Worm (Caenorhabditis elegans) whole organism, young adult: ENCODE measurements around the gene fbxb-53.
A peak's percentile ranks its signal among the peaks of the same experiment; 100 is the strongest.
"Not testable (repeated sequence)": the region's sequence is repeated elsewhere in the genome, so short reads cannot be mapped to it uniquely, and the experiment has no call there.

ENCODE experiments used
- B0019.2 ChIP-seq: fragments of 200-800 bp; sonication (Bioruptor generic); conservative IDR thresholded peaks from 2 replicates; pipeline ENCODE4 v1.3.6; 2022; ENCODE audit warnings: missing genetic modification reagents, missing genetic modification characterization, missing compliant biosample characterization
- C17E4.6 ChIP-seq: fragments of 200-800 bp; sonication (Bioruptor generic); IDR thresholded peaks from 2 replicates; pipeline ENCODE4 v1.3.6; 2022; ENCODE audit warnings: missing genetic modification reagents, missing genetic modification characterization, missing compliant biosample characterization
- F33H1.4 ChIP-seq: fragments of 200-800 bp; sonication (Bioruptor generic); IDR thresholded peaks from 2 replicates; pipeline ENCODE4 v1.3.6; 2022; ENCODE audit warnings: missing genetic modification reagents, missing genetic modification characterization, missing compliant biosample characterization
- F39B2.1 ChIP-seq: fragments of 200-800 bp; sonication (Bioruptor generic); IDR thresholded peaks from 2 replicates; pipeline ENCODE4 v1.3.6; 2022; ENCODE audit warnings: missing genetic modification reagents, missing genetic modification characterization, missing compliant biosample characterization
- Y95B8A.8 ChIP-seq: fragments of 200-800 bp; sonication (Bioruptor generic); IDR thresholded peaks from 2 replicates; pipeline ENCODE4 v1.3.6; 2022; ENCODE audit warnings: missing genetic modification reagents, missing genetic modification characterization, missing compliant biosample characterization
- aptf-3 ChIP-seq: fragments of 200-800 bp; sonication (Bioruptor generic); IDR thresholded peaks from 2 replicates; pipeline ENCODE4 v1.3.6; 2022; ENCODE audit warnings: missing genetic modification characterization, missing compliant biosample characterization
- bed-2 ChIP-seq: fragments of 200-800 bp; sonication (Bioruptor generic); IDR thresholded peaks from 2 replicates; pipeline ENCODE4 v1.3.6; 2022; ENCODE audit warnings: missing genetic modification reagents, missing genetic modification characterization, missing compliant biosample characterization
- ccch-3 ChIP-seq: fragments of 200-800 bp; sonication (Bioruptor generic); optimal IDR thresholded peaks from 2 replicates; lab custom pipeline; 2018; ENCODE audit warnings: mild to moderate bottlenecking, missing genetic modification characterization, missing compliant biosample characterization
- ceh-100 ChIP-seq: fragments of 200-800 bp; sonication (Bioruptor generic); IDR thresholded peaks from 2 replicates; pipeline ENCODE4 v1.3.6; 2022; ENCODE audit warnings: missing genetic modification reagents, missing genetic modification characterization, missing compliant biosample characterization
- ceh-40 ChIP-seq: fragments of 200-800 bp; sonication (Bioruptor generic); IDR thresholded peaks from 2 replicates; pipeline ENCODE4 v1.3.6; 2022; ENCODE audit warnings: missing genetic modification characterization, missing compliant biosample characterization
- ceh-79 ChIP-seq: sonication (generic microtip); optimal IDR thresholded peaks from 2 replicates; lab custom pipeline; 2017; ENCODE audit warnings: mild to moderate bottlenecking, missing genetic modification characterization, missing compliant biosample characterization
- ceh-91 ChIP-seq: fragments of 200-800 bp; sonication (Bioruptor generic); IDR thresholded peaks from 2 replicates; pipeline ENCODE4 v1.3.6; 2022; ENCODE audit warnings: missing genetic modification reagents, missing genetic modification characterization, missing compliant biosample characterization
- die-1 ChIP-seq: sonication (generic microtip); optimal IDR thresholded peaks from 2 replicates; lab custom pipeline; 2016; ENCODE audit warnings: missing genotype, mild to moderate bottlenecking, missing genetic modification characterization, missing compliant biosample characterization
- dox-1 ChIP-seq: fragments of 200-800 bp; sonication (Bioruptor generic); IDR thresholded peaks from 2 replicates; pipeline ENCODE4 v1.3.6; 2022; ENCODE audit warnings: missing genetic modification reagents, missing genetic modification characterization, missing compliant biosample characterization
- dpl-1 ChIP-seq: fragments of 150-350 bp; optimal IDR thresholded peaks from 2 replicates; lab custom pipeline; 2014; ENCODE audit warnings: missing biosample characterization, missing genetic modification reagents, missing genetic modification characterization
- egl-44 ChIP-seq: fragments of 200-800 bp; sonication (Bioruptor generic); IDR thresholded peaks from 2 replicates; pipeline ENCODE4 v1.3.6; 2022; ENCODE audit warnings: missing genetic modification reagents, missing genetic modification characterization, missing compliant biosample characterization
- him-1 ChIP-seq: sonication (generic microtip); optimal IDR thresholded peaks from 2 replicates; lab custom pipeline; 2016; ENCODE audit warnings: missing genotype, missing genetic modification reagents, missing genetic modification characterization, missing compliant biosample characterization
- hlh-26 ChIP-seq: fragments of 200-800 bp; sonication (Bioruptor generic); conservative IDR thresholded peaks from 2 replicates; pipeline ENCODE4 v1.3.6; 2022; ENCODE audit warnings: missing genetic modification reagents, missing genetic modification characterization, missing compliant biosample characterization
- hmg-1.2 ChIP-seq: fragments of 200-800 bp; sonication (Bioruptor generic); IDR thresholded peaks from 2 replicates; pipeline ENCODE4 v1.3.6; 2022; ENCODE audit warnings: missing genetic modification reagents, missing genetic modification characterization, missing compliant biosample characterization
- hsf-1 ChIP-seq: fragments of 200-800 bp; sonication (Bioruptor generic); IDR thresholded peaks from 2 replicates; pipeline ENCODE4 v1.3.6; 2022; ENCODE audit warnings: missing genetic modification reagents, missing genetic modification characterization, missing compliant biosample characterization
- lag-1 ChIP-seq: fragments of 200-800 bp; sonication (Bioruptor generic); IDR thresholded peaks from 2 replicates; pipeline ENCODE4 v1.3.6; 2022; ENCODE audit warnings: missing genetic modification reagents, missing genetic modification characterization, missing compliant biosample characterization
- let-526 ChIP-seq: fragments of 200-800 bp; sonication (Bioruptor generic); IDR thresholded peaks from 2 replicates; pipeline ENCODE4 v1.3.6; 2022; ENCODE audit warnings: missing genetic modification reagents, missing genetic modification characterization, missing compliant biosample characterization
- lin-40 ChIP-seq: sonication (generic microtip); optimal IDR thresholded peaks from 2 replicates; lab custom pipeline; 2016; ENCODE audit warnings: missing genetic modification characterization, mild to moderate bottlenecking, missing compliant biosample characterization, missing genotype, missing genetic modification reagents
- lin-54 ChIP-seq: fragments of 200-800 bp; sonication (Bioruptor generic); optimal IDR thresholded peaks from 2 replicates; lab custom pipeline; 2018; ENCODE audit warnings: mild to moderate bottlenecking, missing genetic modification characterization, missing compliant biosample characterization
- lir-1 ChIP-seq: fragments of 200-800 bp; sonication (Bioruptor generic); conservative IDR thresholded peaks from 2 replicates; pipeline ENCODE4 v1.3.6; 2022; ENCODE audit warnings: missing genetic modification reagents, missing genetic modification characterization, missing compliant biosample characterization
- lsy-27 ChIP-seq: sonication (generic microtip); optimal IDR thresholded peaks from 2 replicates; lab custom pipeline; 2017; ENCODE audit warnings: missing genetic modification characterization, mild to moderate bottlenecking, missing compliant biosample characterization, antibody characterized with exemption, missing genotype, borderline replicate concordance; ENCODE audit not compliant: insufficient read depth
- madf-8 ChIP-seq: fragments of 200-800 bp; sonication (Bioruptor generic); conservative IDR thresholded peaks from 2 replicates; pipeline ENCODE4 v1.3.6; 2022; ENCODE audit warnings: missing genetic modification reagents, missing genetic modification characterization, missing compliant biosample characterization
- nhr-80 ChIP-seq: sonication (generic microtip); optimal IDR thresholded peaks from 2 replicates; lab custom pipeline; 2016; ENCODE audit warnings: missing genetic modification characterization, missing compliant biosample characterization
- pbrm-1 ChIP-seq: fragments of 200-800 bp; sonication (Bioruptor generic); IDR thresholded peaks from 2 replicates; pipeline ENCODE4 v1.3.6; 2022; ENCODE audit warnings: missing genetic modification reagents, missing genetic modification characterization, missing compliant biosample characterization
- snpc-4 ChIP-seq, 5 experiments: fragments of 150-350 bp in 1 of 5; sonication (generic microtip) in 4 of 5; optimal IDR thresholded peaks; 2 replicates each; lab custom pipeline; 2014 to 2018; ENCODE audit warnings: missing genetic modification characterization in 5 of 5, missing biosample characterization in 3 of 5, antibody characterized with exemption in 2 of 5, mild to moderate bottlenecking in 2 of 5, missing compliant biosample characterization in 2 of 5, missing genotype in 2 of 5, moderate library complexity in 2 of 5, missing genetic modification reagents in 1 of 5
- tbx-9 ChIP-seq: sonication (generic microtip); optimal IDR thresholded peaks from 2 replicates; lab custom pipeline; 2016; ENCODE audit warnings: borderline replicate concordance, missing genetic modification characterization, inconsistent platforms, missing compliant biosample characterization
- zfh-2 ChIP-seq: fragments of 200-800 bp; sonication (Bioruptor generic); conservative IDR thresholded peaks from 2 replicates; pipeline ENCODE4 v1.3.6; 2022; ENCODE audit warnings: missing genetic modification reagents, missing genetic modification characterization, missing compliant biosample characterization

The fbxb-53 gene

ce11 chrII:1763072-1763471, 6.4 kb downstream of the fbxb-53 start, which contains the start of gene math-28:
Gene math-28, plus strand, starts transcription at chrII:1763372.
- TF ChIP-seq snpc-4 (GFP tag; optimal IDR thresholded peaks at IDR 0.05; lab: Kevin White, UChicago) = no peak
- no peak for TF ChIP-seq snpc-4 (tag; optimal IDR thresholded peaks at IDR 0.05; lab: Kevin White, UChicago)
- no peak for TF ChIP-seq ccch-3 (GFP tag; lab: Kevin White, UChicago)
- TF ChIP-seq bed-2 = no peak
- TF ChIP-seq die-1 = no peak
- no peak for TF ChIP-seq let-526 (GFP tag; lab: Robert Waterston, UW)
- no peak for TF ChIP-seq ceh-100 (GFP tag; lab: Robert Waterston, UW)
- TF ChIP-seq pbrm-1 = no peak
- no peak for TF ChIP-seq egl-44 (GFP tag; lab: Robert Waterston, UW)
- TF ChIP-seq C17E4.6 (GFP tag; lab: Robert Waterston, UW) = no peak
- TF ChIP-seq F33H1.4 (GFP tag; lab: Robert Waterston, UW) = no peak
- TF ChIP-seq dpl-1 = no peak
- TF ChIP-seq hlh-26 = no peak
- TF ChIP-seq ceh-91 (GFP tag; lab: Robert Waterston, UW) = no peak
- TF ChIP-seq tbx-9 = no peak
- no peak for TF ChIP-seq ceh-79
- TF ChIP-seq, all 124 proteins: peak for 0

ce11 chrII:1766715-1767114, 10.0 kb downstream of the fbxb-53 start:
- TF ChIP-seq F33H1.4 (GFP tag; lab: Robert Waterston, UW) (no peak), F39B2.1 (GFP tag; lab: Robert Waterston, UW) (no peak), madf-8 (GFP tag; lab: Robert Waterston, UW) (no peak), lin-54 (GFP tag; lab: Kevin White, UChicago) (no peak), him-1 (tag; lab: Kevin White, UChicago) (no peak), hsf-1 (GFP tag; lab: Robert Waterston, UW) (no peak), ceh-40 (GFP tag; lab: Robert Waterston, UW) (no peak), B0019.2 (GFP tag; lab: Robert Waterston, UW) (no peak)

- 0 out of 2 replicates have a peak, but pooled peaks have one; percentile 14 for TF ChIP-seq dox-1 (GFP tag; lab: Robert Waterston, UW)
- peak; percentile 36 for TF ChIP-seq nhr-80 (tag; lab: Kevin White, UChicago)
- TF ChIP-seq, all 124 proteins: peak for 2; not testable (repeated sequence) for 122
These were observed 10.8 kb downstream of the fbxb-53 start for ce11 chrII:1767458-1767857.

ce11 chrII:1771347-1771746, 14.7 kb downstream of the fbxb-53 start, which contains the start of gene math-26:
Gene math-26, plus strand, starts transcription at chrII:1771647.
- not testable (repeated sequence) for TF ChIP-seq lsy-27; lin-40 (tag; lab: Kevin White, UChicago); dpl-1

ce11 chrII:1771785-1772184, 15.1 kb downstream of the fbxb-53 start, which contains the start of gene math-3:
Gene math-3, plus strand, starts transcription at chrII:1772085.
- no peak for TF ChIP-seq lag-1
- TF ChIP-seq zfh-2 = no peak
- TF ChIP-seq pbrm-1 = no peak
- TF ChIP-seq lir-1 (GFP tag; lab: Robert Waterston, UW) = no peak
- TF ChIP-seq hlh-26 = no peak
- no peak for TF ChIP-seq Y95B8A.8
- TF ChIP-seq bed-2 = no peak
- no peak for TF ChIP-seq hmg-1.2 (GFP tag; lab: Robert Waterston, UW)
- TF ChIP-seq aptf-3 (GFP tag; lab: Robert Waterston, UW) = no peak
